Fruit fly (Drosophila melanogaster): Measurements from ENCODE around the gene Mitofilin.

DNA sequence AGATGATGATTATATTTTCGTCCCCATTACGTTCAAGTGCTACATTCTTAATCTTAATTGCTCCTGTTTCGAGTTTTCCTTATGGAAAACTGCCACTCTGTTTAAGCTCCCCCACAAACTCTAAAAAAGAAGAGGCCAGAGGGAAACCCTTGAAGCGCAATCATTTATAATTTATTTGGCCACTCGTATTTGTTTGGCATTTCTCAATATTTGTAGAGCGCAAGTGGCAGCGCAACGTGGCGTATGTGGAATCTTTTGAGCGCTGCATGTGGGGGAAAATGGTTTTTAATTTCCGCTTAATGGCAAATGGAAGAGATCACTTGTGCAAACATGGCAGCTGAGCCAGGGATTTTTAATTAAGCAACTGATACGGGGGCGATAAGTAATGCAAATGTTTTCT is 44.1 kb upstream of the Mitofilin start:
- no peak for TF ChIP-seq CG8478 (optimal IDR thresholded peaks at IDR 0.05)
- TF ChIP-seq CTCF (optimal IDR thresholded peaks at IDR 0.05) = no peak
